Worm (Caenorhabditis elegans): ENCODE measurements around the gene vap-2.

vap-2 gene

ce11 chrX:10792435-10792834 is at the start of gene vap-2:
vap-2 (minus strand) TSS chrX:10792535.
- TF ChIP-seq unc-62 (GFP tag; optimal IDR thresholded peaks at IDR 0.05): no peak

- TF ChIP-seq unc-62 (GFP tag; optimal IDR thresholded peaks at IDR 0.05): no peak
Measured at ce11 chrX:10838550-10838949, 46.2 kb upstream of the vap-2 start, which contains the start of gene plc-1. plc-1 (minus strand) TSS chrX:10838650.

- no peak for TF ChIP-seq unc-62 (GFP tag; optimal IDR thresholded peaks at IDR 0.05)
Measured at ce11 chrX:10837609-10838008, 45.3 kb upstream of the vap-2 start.

ce11 chrX:10834568-10834967 is 42.2 kb upstream of the vap-2 start:
- no peak for TF ChIP-seq unc-62 (GFP tag; optimal IDR thresholded peaks at IDR 0.05)

ce11 chrX:10821160-10821559 is 28.8 kb upstream of the vap-2 start:
- TF ChIP-seq unc-62 (GFP tag; optimal IDR thresholded peaks at IDR 0.05): no peak

- no peak for TF ChIP-seq unc-62 (GFP tag; optimal IDR thresholded peaks at IDR 0.05)
Measured at ce11 chrX:10820511-10820910, 28.2 kb upstream of the vap-2 start, which contains the start of gene F31B12.3. F31B12.3 (minus strand) TSS chrX:10820611.

- no peak for TF ChIP-seq unc-62 (GFP tag; optimal IDR thresholded peaks at IDR 0.05)
Measured at ce11 chrX:10804441-10804840, 12.1 kb upstream of the vap-2 start, which contains the start of gene F31B12.4. F31B12.4 (plus strand) TSS chrX:10804741.

- no peak for TF ChIP-seq unc-62 (GFP tag; optimal IDR thresholded peaks at IDR 0.05)
Measured at ce11 chrX:10794647-10795046, 2.3 kb upstream of the vap-2 start, which contains the start of gene T05A10.6. T05A10.6 (minus strand) TSS chrX:10794747.

- no peak for TF ChIP-seq unc-62 (GFP tag; optimal IDR thresholded peaks at IDR 0.05)
Measured at ce11 chrX:10787203-10787602, 5.1 kb downstream of the vap-2 start, which contains the start of gene ttr-14. ttr-14 (plus strand) TSS chrX:10787503.

- TF ChIP-seq unc-62 (GFP tag; optimal IDR thresholded peaks at IDR 0.05): no peak
Measured at ce11 chrX:10783822-10784221, 8.5 kb downstream of the vap-2 start, which contains the start of gene clc-4. clc-4 (minus strand) TSS chrX:10783922.

- no peak for TF ChIP-seq unc-62 (GFP tag; optimal IDR thresholded peaks at IDR 0.05)
Measured at ce11 chrX:10780542-10781266, 11.6 kb downstream of the vap-2 start.

ce11 chrX:10774865-10775264 is 17.5 kb downstream of the vap-2 start:
- no peak for TF ChIP-seq unc-62 (GFP tag; optimal IDR thresholded peaks at IDR 0.05)

ce11 chrX:10772763-10773162 is 19.6 kb downstream of the vap-2 start:
- TF ChIP-seq unc-62 (GFP tag; optimal IDR thresholded peaks at IDR 0.05): no peak

ce11 chrX:10772165-10772584 is 20.2 kb downstream of the vap-2 start:
- no peak for TF ChIP-seq unc-62 (GFP tag; optimal IDR thresholded peaks at IDR 0.05)

ce11 chrX:10770988-10771496 is 21.3 kb downstream of the vap-2 start:
- no peak for TF ChIP-seq unc-62 (GFP tag; optimal IDR thresholded peaks at IDR 0.05)

- no peak for TF ChIP-seq unc-62 (GFP tag; optimal IDR thresholded peaks at IDR 0.05)
Measured at ce11 chrX:10769959-10770358, 22.4 kb downstream of the vap-2 start.

- TF ChIP-seq unc-62 (GFP tag; optimal IDR thresholded peaks at IDR 0.05): no peak
Measured at ce11 chrX:10769232-10769738, 23.1 kb downstream of the vap-2 start, which contains the start of gene sma-9. sma-9 (plus strand) TSS chrX:10769282.
